Worm (Caenorhabditis elegans): ENCODE data around the gene F31D4.8.

F31D4.8 gene

ce11 chrV:20826618-20827017 lies 41.6 kb downstream of the F31D4.8 start:
- TF ChIP-seq W03F9.2 (tag; optimal IDR thresholded peaks at IDR 0.05), result no peak
- TF ChIP-seq dao-5 (tag; optimal IDR thresholded peaks at IDR 0.05), result no peak
- no peak for TF ChIP-seq him-1 (tag; optimal IDR thresholded peaks at IDR 0.05)

DNA sequence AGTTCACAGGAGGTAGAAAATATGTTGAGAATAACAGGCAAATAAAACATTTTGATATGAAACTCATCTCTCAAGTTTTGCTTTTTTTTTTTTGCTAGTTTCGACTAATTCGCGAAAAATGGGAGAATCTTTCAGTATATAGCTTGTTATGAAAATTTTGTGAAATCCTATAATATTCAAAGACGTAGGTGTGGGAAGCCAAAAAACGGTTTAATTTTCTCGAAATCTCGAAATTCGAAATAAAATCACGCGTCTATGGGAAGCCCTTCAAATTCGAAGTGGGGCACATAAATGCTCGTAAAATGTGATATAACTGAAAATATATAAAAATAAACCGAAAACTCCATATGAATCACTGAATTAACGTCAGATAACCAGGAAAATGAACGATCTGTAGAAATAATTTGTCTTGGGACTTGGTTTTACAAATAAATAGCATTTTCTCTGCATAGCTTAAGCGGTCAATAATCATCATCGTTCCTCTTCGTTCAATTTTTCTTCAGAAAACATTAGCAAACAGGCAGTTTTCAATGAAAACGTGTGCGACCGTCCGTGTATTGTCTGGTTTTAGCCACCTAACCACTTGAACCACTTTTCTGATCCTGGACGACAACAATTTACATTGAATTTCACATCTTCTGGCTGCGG lies 43.1 kb downstream of the F31D4.8 start, which contains the start of the genes gcy-22 and grl-14:
TSS of gene gcy-22 (minus strand) at position 101 of the 648 bp plus-strand sequence.
TSS of gene grl-14 (plus strand) at position 598 of the 648 bp plus-strand sequence.
- no peak for TF ChIP-seq him-1 (tag; optimal IDR thresholded peaks at IDR 0.05)
- TF ChIP-seq dao-5 (tag; optimal IDR thresholded peaks at IDR 0.05), result no peak
- TF ChIP-seq W03F9.2 (tag; optimal IDR thresholded peaks at IDR 0.05), result no peak

DNA sequence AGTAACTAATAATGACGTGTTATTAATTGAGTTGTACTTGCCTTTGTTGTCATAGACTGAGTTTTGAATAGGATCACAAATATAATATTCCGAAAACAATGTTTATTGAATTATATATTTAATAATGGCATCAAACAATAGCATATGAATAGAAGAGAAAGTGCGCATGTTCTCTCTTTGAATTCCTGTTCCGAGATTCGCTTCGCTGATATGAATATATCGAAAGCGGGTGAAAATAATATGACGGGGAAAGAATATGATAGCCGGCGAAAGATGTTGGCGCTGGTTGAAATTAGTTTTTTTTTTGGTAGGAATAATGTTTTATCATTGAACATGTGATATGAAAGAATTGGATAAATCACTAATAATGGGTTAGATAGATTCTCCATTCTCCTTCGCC lies 48.2 kb downstream of the F31D4.8 start, which contains the start of gene T03D8.6:
TSS of gene T03D8.6 (minus strand) at position 298 of the 400 bp plus-strand sequence.
- TF ChIP-seq him-1 (tag; optimal IDR thresholded peaks at IDR 0.05) (no peak), dao-5 (tag; optimal IDR thresholded peaks at IDR 0.05) (no peak), W03F9.2 (tag; optimal IDR thresholded peaks at IDR 0.05) (no peak)

Measured in whole organism, L4/young adult.